Fruit fly (Drosophila melanogaster) whole organism, prepupa: ENCODE measurements around the gene CG31207.

Experiments used
- CG10631 ChIP-seq: fragments of 200-800 bp; sonication (Bioruptor generic); optimal IDR thresholded peaks from 2 replicates; lab custom pipeline; 2016; ENCODE audit warnings: missing biosample characterization, missing genetic modification characterization
- CG11294 ChIP-seq: fragments of 200-800 bp; sonication (Bioruptor generic); IDR thresholded peaks from 2 replicates; pipeline ENCODE4 v1.3.6; 2022; ENCODE audit warnings: missing biosample characterization, missing genetic modification characterization
- CG11902 ChIP-seq: fragments of 200-800 bp; sonication (Bioruptor generic); optimal IDR thresholded peaks from 3 replicates; lab custom pipeline; 2016; ENCODE audit warnings: missing biosample characterization, missing genetic modification characterization
- CG15336 ChIP-seq: fragments of 200-800 bp; sonication (Bioruptor generic); IDR thresholded peaks from 2 replicates; pipeline ENCODE4 v1.3.6; 2022; ENCODE audit warnings: missing biosample characterization, missing genetic modification characterization
- CG1621 ChIP-seq: fragments of 200-800 bp; sonication (Bioruptor generic); optimal IDR thresholded peaks from 3 replicates; lab custom pipeline; 2018; ENCODE audit warnings: missing biosample characterization, mild to moderate bottlenecking, missing genetic modification characterization
- CG31627 ChIP-seq: fragments of 200-800 bp; sonication (Bioruptor generic); optimal IDR thresholded peaks from 3 replicates; lab custom pipeline; 2016; ENCODE audit warnings: missing biosample characterization, missing genetic modification characterization
- CG32006 ChIP-seq: fragments of 200-800 bp; sonication (Bioruptor generic); optimal IDR thresholded peaks from 3 replicates; lab custom pipeline; 2017; ENCODE audit warnings: missing biosample characterization, mild to moderate bottlenecking, missing genetic modification characterization
- CG34406 ChIP-seq: fragments of 200-800 bp; sonication (Bioruptor generic); optimal IDR thresholded peaks from 3 replicates; lab custom pipeline; 2016; ENCODE audit warnings: missing biosample characterization, missing genetic modification characterization
- CG4318 ChIP-seq: fragments of 200-800 bp; sonication (Bioruptor generic); optimal IDR thresholded peaks from 3 replicates; lab custom pipeline; 2017; ENCODE audit warnings: missing biosample characterization, mild to moderate bottlenecking, missing genetic modification characterization
- CG6276 ChIP-seq: fragments of 200-800 bp; sonication (Bioruptor generic); optimal IDR thresholded peaks from 2 replicates; lab custom pipeline; 2017; ENCODE audit warnings: missing biosample characterization, mild to moderate bottlenecking, missing genetic modification characterization
- CG6792 ChIP-seq: fragments of 200-800 bp; sonication (Bioruptor generic); optimal IDR thresholded peaks from 3 replicates; lab custom pipeline; 2016; ENCODE audit warnings: missing biosample characterization, missing genetic modification characterization
- CG6808 ChIP-seq: fragments of 200-800 bp; sonication (Bioruptor generic); optimal IDR thresholded peaks from 3 replicates; lab custom pipeline; 2017; ENCODE audit warnings: missing biosample characterization, missing genetic modification characterization, mild to moderate bottlenecking, moderate library complexity, missing genetic modification reagents
- CG7368 ChIP-seq: fragments of 200-800 bp; sonication (Bioruptor generic); optimal IDR thresholded peaks from 3 replicates; lab custom pipeline; 2016; ENCODE audit warnings: missing biosample characterization, missing genetic modification characterization
- CG8119 ChIP-seq: fragments of 200-800 bp; sonication (Bioruptor generic); IDR thresholded peaks from 3 replicates; pipeline ENCODE4 v1.3.6; 2022; ENCODE audit warnings: missing biosample characterization, missing genetic modification characterization
- CG8319 ChIP-seq: fragments of 200-800 bp; sonication (Bioruptor generic); optimal IDR thresholded peaks from 3 replicates; lab custom pipeline; 2016; ENCODE audit warnings: missing biosample characterization, missing genetic modification characterization
- CG8632 ChIP-seq: fragments of 200-800 bp; sonication (Bioruptor generic); optimal IDR thresholded peaks from 3 replicates; lab custom pipeline; 2016; ENCODE audit warnings: missing biosample characterization, missing genetic modification characterization
- CG9139 ChIP-seq: fragments of 200-800 bp; sonication (Bioruptor generic); optimal IDR thresholded peaks from 3 replicates; lab custom pipeline; 2017; ENCODE audit warnings: missing biosample characterization, mild to moderate bottlenecking, missing genetic modification characterization
- Eip75B ChIP-seq: fragments of 200-800 bp; sonication (Bioruptor generic); optimal IDR thresholded peaks from 3 replicates; lab custom pipeline; 2016; ENCODE audit warnings: missing biosample characterization, missing genetic modification characterization
- Eip78C ChIP-seq: fragments of 200-800 bp; sonication (Bioruptor generic); peaks from one replicate; lab custom pipeline; 2016; ENCODE audit warnings: missing biosample characterization, missing genetic modification characterization
- Ets21C ChIP-seq: fragments of 200-800 bp; sonication (Bioruptor generic); optimal IDR thresholded peaks from 3 replicates; lab custom pipeline; 2016; ENCODE audit warnings: missing biosample characterization, missing genetic modification characterization
- Ets96B ChIP-seq: fragments of 200-800 bp; optimal IDR thresholded peaks from 2 replicates; lab custom pipeline; 2019; ENCODE audit warnings: missing biosample characterization, mild to moderate bottlenecking, missing genetic modification characterization, moderate library complexity
- Gug ChIP-seq: fragments of 200-800 bp; sonication (Bioruptor generic); IDR thresholded peaks from 2 replicates; pipeline ENCODE4 v1.3.6; 2022; ENCODE audit warnings: missing biosample characterization, missing genetic modification characterization
- Hr38 ChIP-seq: sonication (Bioruptor generic); optimal IDR thresholded peaks from 2 replicates; lab custom pipeline; 2016; ENCODE audit warnings: missing biosample characterization, missing genetic modification characterization
- Hr4 ChIP-seq: fragments of 200-800 bp; sonication (Bioruptor generic); optimal IDR thresholded peaks from 3 replicates; lab custom pipeline; 2016; ENCODE audit warnings: missing biosample characterization, missing genetic modification characterization
- Lpt ChIP-seq: fragments of 200-800 bp; sonication (Bioruptor generic); optimal IDR thresholded peaks from 3 replicates; lab custom pipeline; 2016; ENCODE audit warnings: missing biosample characterization, missing genetic modification characterization
- Met ChIP-seq: fragments of 200-800 bp; sonication (Bioruptor generic); optimal IDR thresholded peaks from 3 replicates; lab custom pipeline; 2016; ENCODE audit warnings: missing biosample characterization, missing genetic modification characterization
- OdsH ChIP-seq: fragments of 200-800 bp; sonication (Bioruptor generic); optimal IDR thresholded peaks from 3 replicates; lab custom pipeline; 2016; ENCODE audit warnings: missing biosample characterization, missing genetic modification characterization
- Sox102F ChIP-seq: fragments of 200-800 bp; sonication (Bioruptor generic); optimal IDR thresholded peaks from 2 replicates; lab custom pipeline; 2016; ENCODE audit warnings: missing biosample characterization, mild to moderate bottlenecking, missing genetic modification characterization
- Sox15 ChIP-seq: fragments of 200-800 bp; sonication (Bioruptor generic); optimal IDR thresholded peaks from 3 replicates; lab custom pipeline; 2016; ENCODE audit warnings: missing biosample characterization, missing genetic modification characterization
- achi ChIP-seq: fragments of 200-800 bp; sonication (Bioruptor generic); optimal IDR thresholded peaks from 3 replicates; lab custom pipeline; 2016; ENCODE audit warnings: missing biosample characterization, missing genetic modification characterization
- acj6 ChIP-seq: fragments of 200-800 bp; sonication (Bioruptor generic); optimal IDR thresholded peaks from 3 replicates; lab custom pipeline; 2016; ENCODE audit warnings: missing biosample characterization, missing genetic modification characterization
- cyc ChIP-seq: fragments of 200-800 bp; sonication (Bioruptor generic); optimal IDR thresholded peaks from 3 replicates; lab custom pipeline; 2016; ENCODE audit warnings: missing biosample characterization, missing genetic modification characterization
- dac ChIP-seq: fragments of 200-800 bp; sonication (Bioruptor generic); optimal IDR thresholded peaks from 2 replicates; lab custom pipeline; 2017; ENCODE audit warnings: missing biosample characterization, mild to moderate bottlenecking, missing genetic modification characterization
- dsx ChIP-seq: fragments of 200-800 bp; optimal IDR thresholded peaks from 3 replicates; lab custom pipeline; 2019; ENCODE audit warnings: missing biosample characterization, mild to moderate bottlenecking, missing genetic modification characterization, moderate library complexity; ENCODE audit not compliant: poor library complexity, severe bottlenecking
- eg ChIP-seq: fragments of 200-800 bp; sonication (Bioruptor generic); IDR thresholded peaks from 3 replicates; pipeline ENCODE4 v1.3.6; 2022; ENCODE audit warnings: missing biosample characterization, missing genetic modification characterization
- esn ChIP-seq: fragments of 200-800 bp; sonication (Bioruptor generic); optimal IDR thresholded peaks from 2 replicates; lab custom pipeline; 2016; ENCODE audit warnings: missing biosample characterization, mild to moderate bottlenecking, missing genetic modification characterization, moderate library complexity
- fd59A ChIP-seq: fragments of 200-800 bp; sonication (Bioruptor generic); optimal IDR thresholded peaks from 2 replicates; lab custom pipeline; 2017; ENCODE audit warnings: missing biosample characterization, mild to moderate bottlenecking, missing genetic modification characterization, missing genetic modification reagents
- fd85E ChIP-seq: fragments of 200-800 bp; sonication (Bioruptor generic); optimal IDR thresholded peaks from 3 replicates; lab custom pipeline; 2016; ENCODE audit warnings: missing biosample characterization, missing genetic modification characterization
- fkh ChIP-seq: fragments of 200-800 bp; sonication (Bioruptor generic); optimal IDR thresholded peaks from 3 replicates; lab custom pipeline; 2017; ENCODE audit warnings: missing biosample characterization, mild to moderate bottlenecking, missing genetic modification characterization, moderate library complexity
- lz ChIP-seq: fragments of 200-800 bp; sonication (Bioruptor generic); optimal IDR thresholded peaks from 3 replicates; lab custom pipeline; 2016; ENCODE audit warnings: missing biosample characterization, missing genetic modification characterization
- net ChIP-seq: fragments of 200-800 bp; sonication (Bioruptor generic); optimal IDR thresholded peaks from 3 replicates; lab custom pipeline; 2016; ENCODE audit warnings: missing biosample characterization, missing genetic modification characterization
- pdm3 ChIP-seq: fragments of 200-800 bp; sonication (Bioruptor generic); optimal IDR thresholded peaks from 3 replicates; lab custom pipeline; 2016; ENCODE audit warnings: missing biosample characterization, missing genetic modification characterization
- salr ChIP-seq, 2 experiments: fragments of 200-800 bp; sonication (Bioruptor generic); optimal IDR thresholded peaks; 3 replicates each; lab custom pipeline; 2016 to 2018; ENCODE audit warnings: missing biosample characterization in 2 of 2, missing genetic modification characterization in 2 of 2, mild to moderate bottlenecking in 1 of 2
- spab ChIP-seq: fragments of 200-800 bp; sonication (Bioruptor generic); optimal IDR thresholded peaks from 2 replicates; lab custom pipeline; 2017; ENCODE audit warnings: missing biosample characterization, mild to moderate bottlenecking, missing genetic modification characterization, missing genetic modification reagents
- ss ChIP-seq, 2 experiments: fragments of 200-800 bp; sonication (Bioruptor generic); optimal IDR thresholded peaks; 2 replicates in 1 of 2; 3 replicates in 1 of 2; lab custom pipeline; 2017 to 2018; ENCODE audit warnings: mild to moderate bottlenecking in 2 of 2, missing biosample characterization in 2 of 2, missing genetic modification characterization in 2 of 2, moderate library complexity in 1 of 2
- svp ChIP-seq: fragments of 200-800 bp; sonication (Bioruptor generic); peaks from one replicate; lab custom pipeline; 2016; ENCODE audit warnings: missing biosample characterization, missing genetic modification characterization
- topi ChIP-seq: fragments of 200-800 bp; sonication (Bioruptor generic); optimal IDR thresholded peaks from 3 replicates; lab custom pipeline; 2016; ENCODE audit warnings: missing biosample characterization, missing genetic modification characterization
- vri ChIP-seq: fragments of 200-800 bp; sonication (Bioruptor generic); optimal IDR thresholded peaks from 3 replicates; lab custom pipeline; 2016; ENCODE audit warnings: missing biosample characterization, mild to moderate bottlenecking, missing genetic modification characterization

The CG31207 gene

dm6 chr3R:21065696-21066080, 18.9 kb upstream of the CG31207 start:
- no peak for TF ChIP-seq Sox102F (GFP tag; lab: Kevin White, UChicago)
- no peak for TF ChIP-seq Eip75B (GFP tag; lab: Kevin White, UChicago)
- TF ChIP-seq CG8632, result no peak
- no peak for TF ChIP-seq CG6792
- no peak for TF ChIP-seq spab (GFP tag; lab: Kevin White, UChicago)
- no peak for TF ChIP-seq fd85E (GFP tag; lab: Kevin White, UChicago)
- TF ChIP-seq eg (GFP tag; lab: Robert Waterston, UW), result peak; percentile 55; the same call in 1 of the 3 replicates
- TF ChIP-seq salr (GFP tag; optimal IDR thresholded peaks at IDR 0.05; lab: Kevin White, UChicago), result no peak
- no peak for TF ChIP-seq CG6808
- no peak for TF ChIP-seq fkh (GFP tag; lab: Kevin White, UChicago)
- no peak for TF ChIP-seq CG15336 (GFP tag; lab: Robert Waterston, UW)
- TF ChIP-seq CG8119, result no peak
- no peak for TF ChIP-seq Hr38
- TF ChIP-seq fd59A (GFP tag; lab: Kevin White, UChicago), result no peak
- TF ChIP-seq esn (GFP tag; lab: Kevin White, UChicago), result no peak
- peak; percentile 2 for TF ChIP-seq CG6276 (GFP tag; lab: Kevin White, UChicago)
- TF ChIP-seq lz, result no peak
- TF ChIP-seq CG31627 (GFP tag; lab: Kevin White, UChicago), result no peak
- peak; percentile 39 for TF ChIP-seq Eip78C (GFP tag; lab: Kevin White, UChicago)
- TF ChIP-seq CG8319 (GFP tag; lab: Kevin White, UChicago), result peak; percentile 50
- no peak for TF ChIP-seq achi (GFP tag; lab: Kevin White, UChicago)
- TF ChIP-seq Met, result no peak
- TF ChIP-seq Hr4 (GFP tag; lab: Kevin White, UChicago), result peak; percentile 14

DNA sequence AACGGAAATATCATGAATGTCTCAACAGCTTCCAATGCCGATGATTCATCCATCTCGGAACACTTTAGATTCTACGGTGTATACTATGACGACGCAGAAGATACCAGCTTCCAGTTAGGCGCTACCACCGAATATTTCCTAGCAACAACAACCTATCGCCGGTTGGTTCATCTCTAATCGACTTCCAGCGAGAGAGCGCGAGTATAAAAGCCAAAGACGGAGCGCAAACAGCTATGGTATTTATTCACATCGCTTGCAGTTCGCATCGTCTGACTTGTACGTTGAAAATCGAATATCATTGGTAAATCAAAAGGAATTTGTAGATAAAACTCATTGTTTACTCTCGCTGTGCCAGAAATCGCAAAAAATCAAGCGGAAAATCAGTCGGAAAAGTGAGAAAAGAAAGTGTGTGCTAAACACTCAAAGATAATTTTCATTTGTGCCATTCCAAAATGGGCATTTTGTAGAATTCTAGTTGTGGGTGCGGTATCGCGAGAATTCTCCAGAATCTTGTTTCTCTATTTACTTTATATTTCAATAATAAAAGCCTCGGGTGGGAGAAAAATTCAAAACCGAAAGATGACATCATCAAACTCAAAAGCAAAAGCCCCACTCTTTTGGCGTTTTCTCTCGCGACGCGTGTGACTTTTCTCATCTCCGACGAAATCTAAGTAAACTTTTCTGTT, 18.3 kb upstream of the CG31207 start, which contains the start of gene AnxB9:
Gene AnxB9 (plus strand): TSS at position 232 of the 686 bp plus-strand sequence.
- TF ChIP-seq vri (peak; percentile 80), CG8319 (GFP tag; lab: Kevin White, UChicago) (no peak), CG9139 (GFP tag; lab: Kevin White, UChicago) (peak; percentile 61), pdm3 (GFP tag; lab: Kevin White, UChicago) (no peak), Sox102F (GFP tag; lab: Kevin White, UChicago) (no peak), Eip78C (GFP tag; lab: Kevin White, UChicago) (peak; percentile 84), eg (GFP tag; lab: Robert Waterston, UW) (peak; percentile 57; the same call in 2 of the 3 replicates), CG1621 (tag; lab: Kevin White, UChicago) (no peak), CG4318 (GFP tag; lab: Kevin White, UChicago) (no peak), lz (peak; percentile 0), Ets21C (GFP tag; lab: Kevin White, UChicago) (no peak), CG11902 (GFP tag; lab: Kevin White, UChicago) (no peak), Hr38 (no peak), Met (peak; percentile 34), acj6 (GFP tag; lab: Kevin White, UChicago) (no peak), CG31627 (GFP tag; lab: Kevin White, UChicago) (no peak), CG32006 (GFP tag; lab: Kevin White, UChicago) (no peak), ss (GFP tag; optimal IDR thresholded peaks at IDR 0.05; lab: Kevin White, UChicago) (peak; percentile 24 to 58), CG6808 (peak; percentile 10), fd85E (GFP tag; lab: Kevin White, UChicago) (no peak), topi (GFP tag; lab: Kevin White, UChicago) (peak; percentile 27), svp (GFP tag; lab: Kevin White, UChicago) (peak; percentile 46), Ets96B (tag; lab: Kevin White, UChicago) (peak; percentile 14), Gug (no peak), CG6792 (no peak), Sox15 (GFP tag; lab: Kevin White, UChicago) (no peak), cyc (GFP tag; lab: Kevin White, UChicago) (no peak), CG8632 (peak; percentile 10), dac (no peak), CG7368 (peak; percentile 6), CG34406 (GFP tag; lab: Kevin White, UChicago) (no peak), OdsH (peak; percentile 3), CG10631 (no peak), dsx (GFP tag; lab: Kevin White, UChicago) (peak; percentile 58), CG11294 (GFP tag; lab: Robert Waterston, UW) (no peak; the same call in 1 of the 2 replicates), CG15336 (GFP tag; lab: Robert Waterston, UW) (peak; percentile 49; the same call in 1 of the 2 replicates), Eip75B (GFP tag; lab: Kevin White, UChicago) (peak; percentile 22), net (no peak), Lpt (GFP tag; lab: Kevin White, UChicago) (no peak)
